Fruit fly (Drosophila melanogaster) whole organism, embryonic: ENCODE data around the gene Myo95E.

ENCODE experiments used
- Asciz ChIP-seq: fragments of 200-800 bp; sonication (Bioruptor generic); optimal IDR thresholded peaks from 2 replicates; lab custom pipeline; 2017; ENCODE audit warnings: missing biosample characterization, mild to moderate bottlenecking, missing genetic modification characterization, missing genetic modification reagents
- B-H2 ChIP-seq: fragments of 200-800 bp; sonication (Bioruptor generic); optimal IDR thresholded peaks from 2 replicates; lab custom pipeline; 2018; ENCODE audit warnings: missing biosample characterization, mild to moderate bottlenecking, missing genetic modification characterization
- CG1024 ChIP-seq: fragments of 200-800 bp; sonication (Bioruptor generic); IDR thresholded peaks from 2 replicates; pipeline ENCODE4 v1.3.6; 2022; ENCODE audit warnings: missing biosample characterization, missing genetic modification characterization
- CG10979 ChIP-seq: fragments of 200-800 bp; sonication (Bioruptor generic); optimal IDR thresholded peaks from 2 replicates; lab custom pipeline; 2018; ENCODE audit warnings: missing biosample characterization, mild to moderate bottlenecking, missing genetic modification characterization, moderate library complexity
- CG17385 ChIP-seq: fragments of 200-800 bp; sonication (Bioruptor generic); optimal IDR thresholded peaks from 3 replicates; lab custom pipeline; 2018; ENCODE audit warnings: missing biosample characterization, mild to moderate bottlenecking, missing genetic modification characterization
- CG18262 ChIP-seq: fragments of 200-800 bp; optimal IDR thresholded peaks from 3 replicates; lab custom pipeline; 2019; ENCODE audit warnings: missing biosample characterization, mild to moderate bottlenecking, missing genetic modification characterization, moderate library complexity
- CG18619 ChIP-seq: fragments of 200-800 bp; sonication (Bioruptor generic); optimal IDR thresholded peaks from 3 replicates; lab custom pipeline; 2017; ENCODE audit warnings: missing biosample characterization, mild to moderate bottlenecking, missing genetic modification characterization
- CG2202 ChIP-seq: fragments of 200-800 bp; sonication (Bioruptor generic); optimal IDR thresholded peaks from 2 replicates; lab custom pipeline; 2018; ENCODE audit warnings: missing biosample characterization, mild to moderate bottlenecking, missing genetic modification characterization
- CG3065 ChIP-seq: fragments of 200-800 bp; sonication (Bioruptor generic); optimal IDR thresholded peaks from 2 replicates; lab custom pipeline; 2016; ENCODE audit warnings: missing biosample characterization, missing genetic modification characterization
- CG31224 ChIP-seq: fragments of 200-800 bp; sonication (Bioruptor generic); IDR thresholded peaks from 2 replicates; pipeline ENCODE4 v1.3.6; 2022; ENCODE audit warnings: missing biosample characterization, missing genetic modification characterization
- CG32532 ChIP-seq: fragments of 200-800 bp; sonication (Bioruptor generic); IDR thresholded peaks from 2 replicates; pipeline ENCODE4 v1.3.6; 2022; ENCODE audit warnings: missing biosample characterization, missing genetic modification characterization
- CG34224 ChIP-seq: fragments of 200-800 bp; sonication (Bioruptor generic); IDR thresholded peaks from 3 replicates; pipeline ENCODE4 v1.3.6; 2022; ENCODE audit warnings: missing biosample characterization, missing genetic modification characterization; ENCODE audit not compliant: partially characterized antibody
- CG4328 ChIP-seq: fragments of 200-800 bp; sonication (Bioruptor generic); optimal IDR thresholded peaks from 3 replicates; lab custom pipeline; 2017; ENCODE audit warnings: missing biosample characterization, missing genetic modification reagents, missing genetic modification characterization
- CG4730 ChIP-seq: fragments of 200-800 bp; sonication (Bioruptor generic); IDR thresholded peaks from 2 replicates; pipeline ENCODE4 v1.3.6; 2022; ENCODE audit warnings: missing biosample characterization, missing genetic modification characterization
- CG6175 ChIP-seq: fragments of 200-800 bp; sonication (Bioruptor generic); IDR thresholded peaks from 3 replicates; pipeline ENCODE4 v1.3.6; 2022; ENCODE audit warnings: missing biosample characterization, missing genetic modification characterization
- CG6813 ChIP-seq: fragments of 200-800 bp; sonication (Bioruptor generic); optimal IDR thresholded peaks from 2 replicates; lab custom pipeline; 2017; ENCODE audit warnings: missing biosample characterization, missing genetic modification characterization, mild to moderate bottlenecking, moderate library complexity, missing genetic modification reagents
- CG7987 ChIP-seq: fragments of 200-800 bp; sonication (Bioruptor generic); optimal IDR thresholded peaks from 2 replicates; lab custom pipeline; 2018; ENCODE audit warnings: missing biosample characterization, mild to moderate bottlenecking, missing genetic modification characterization, moderate library complexity
- CG8388 ChIP-seq: fragments of 200-800 bp; sonication (Bioruptor generic); optimal IDR thresholded peaks from 2 replicates; lab custom pipeline; 2019; ENCODE audit warnings: missing biosample characterization, mild to moderate bottlenecking, missing genetic modification characterization, moderate library complexity
- CG8944 ChIP-seq: fragments of 200-800 bp; sonication (Bioruptor generic); optimal IDR thresholded peaks from 3 replicates; lab custom pipeline; 2016; ENCODE audit warnings: missing biosample characterization, missing genetic modification characterization
- CG9215 ChIP-seq: fragments of 200-800 bp; sonication (Bioruptor generic); IDR thresholded peaks from 2 replicates; pipeline ENCODE4 v1.3.6; 2022; ENCODE audit warnings: missing biosample characterization, missing genetic modification characterization
- CG9932 ChIP-seq: fragments of 200-800 bp; sonication (Bioruptor generic); IDR thresholded peaks from 2 replicates; pipeline ENCODE4 v1.3.6; 2022; ENCODE audit warnings: missing biosample characterization, missing genetic modification characterization
- CHES-1-like ChIP-seq: fragments of 200-800 bp; sonication (Bioruptor generic); optimal IDR thresholded peaks from 2 replicates; lab custom pipeline; 2016; ENCODE audit warnings: missing biosample characterization, missing genetic modification characterization
- Ets65A ChIP-seq: fragments of 200-800 bp; sonication (Bioruptor generic); peaks from one replicate; lab custom pipeline; 2016; ENCODE audit warnings: missing biosample characterization, missing genetic modification characterization
- HLH4C ChIP-seq: fragments of 200-800 bp; sonication (Bioruptor generic); IDR thresholded peaks from 3 replicates; pipeline ENCODE4 v1.3.6; 2022; ENCODE audit warnings: missing biosample characterization, missing genetic modification characterization; ENCODE audit not compliant: partially characterized antibody
- Hr39 ChIP-seq: fragments of >200 bp; optimal IDR thresholded peaks from 2 replicates; lab custom pipeline; 2017
- Lim3 ChIP-seq: fragments of 200-800 bp; sonication (Bioruptor generic); IDR thresholded peaks from 2 replicates; pipeline ENCODE4 v1.3.6; 2022; ENCODE audit warnings: missing biosample characterization, missing genetic modification characterization
- Med ChIP-seq: fragments of 200-800 bp; sonication (Bioruptor generic); peaks from one replicate; lab custom pipeline; 2016; ENCODE audit warnings: missing biosample characterization, missing genetic modification characterization, mild to moderate bottlenecking, inconsistent platforms, moderate library complexity
- Mrtf ChIP-seq: fragments of 200-800 bp; sonication (Bioruptor generic); IDR thresholded peaks from 3 replicates; pipeline ENCODE4 v1.3.6; 2022; ENCODE audit warnings: missing biosample characterization, missing genetic modification characterization
- Opbp ChIP-seq: fragments of 200-800 bp; sonication (Bioruptor generic); IDR thresholded peaks from 3 replicates; pipeline ENCODE4 v1.3.6; 2022; ENCODE audit warnings: missing biosample characterization, missing genetic modification characterization; ENCODE audit not compliant: partially characterized antibody
- Scr ChIP-seq: fragments of 200-800 bp; sonication (Bioruptor generic); IDR thresholded peaks from 2 replicates; pipeline ENCODE4 v1.3.6; 2022; ENCODE audit warnings: missing biosample characterization, missing genetic modification characterization; ENCODE audit not compliant: partially characterized antibody
- Sry-δ ChIP-seq: fragments of 200-800 bp; sonication (Bioruptor generic); optimal IDR thresholded peaks from 2 replicates; lab custom pipeline; 2016; ENCODE audit warnings: missing biosample characterization, missing genetic modification characterization
- cas ChIP-seq: fragments of 200-800 bp; sonication (Bioruptor generic); IDR thresholded peaks from 2 replicates; pipeline ENCODE4 v1.3.6; 2022; ENCODE audit warnings: missing biosample characterization, missing genetic modification characterization
- dan ChIP-seq: fragments of 200-800 bp; sonication (Bioruptor generic); IDR thresholded peaks from 2 replicates; pipeline ENCODE4 v1.3.6; 2022; ENCODE audit warnings: missing biosample characterization, missing genetic modification characterization
- danr ChIP-seq: fragments of 200-800 bp; sonication (Bioruptor generic); IDR thresholded peaks from 2 replicates; pipeline ENCODE4 v1.3.6; 2022; ENCODE audit warnings: missing biosample characterization, missing genetic modification characterization
- dimm ChIP-seq: fragments of 200-800 bp; sonication (Bioruptor generic); IDR thresholded peaks from 2 replicates; pipeline ENCODE4 v1.3.6; 2022; ENCODE audit warnings: missing biosample characterization, missing genetic modification characterization
- dpn ChIP-seq, 2 experiments: fragments of 200-800 bp; sonication (Bioruptor generic); optimal IDR thresholded peaks; 3 replicates each; lab custom pipeline; 2016; ENCODE audit warnings: missing biosample characterization in 2 of 2, missing genetic modification characterization in 2 of 2
- en ChIP-seq: fragments of 200-800 bp; sonication (Bioruptor generic); optimal IDR thresholded peaks from 2 replicates; lab custom pipeline; 2016; ENCODE audit warnings: missing biosample characterization, missing genetic modification characterization
- eve ChIP-seq, 2 experiments: fragments of >200 bp; optimal IDR thresholded peaks; 2 replicates each; lab custom pipeline; 2017; ENCODE audit warnings: missing biosample characterization in 2 of 2, missing genetic modification characterization in 2 of 2
- nom ChIP-seq: fragments of 200-800 bp; sonication (Bioruptor generic); optimal IDR thresholded peaks from 2 replicates; lab custom pipeline; 2017; ENCODE audit warnings: missing biosample characterization, missing genetic modification characterization, mild to moderate bottlenecking, moderate library complexity, missing genetic modification reagents
- oc ChIP-seq: fragments of 200-800 bp; sonication (Bioruptor generic); optimal IDR thresholded peaks from 2 replicates; lab custom pipeline; 2018; ENCODE audit warnings: missing biosample characterization, mild to moderate bottlenecking, missing genetic modification characterization, moderate library complexity
- odd ChIP-seq: fragments of 200-800 bp; sonication (Bioruptor generic); optimal IDR thresholded peaks from 2 replicates; lab custom pipeline; 2017; ENCODE audit warnings: missing biosample characterization, mild to moderate bottlenecking, missing genetic modification characterization
- pho ChIP-seq: fragments of 200-800 bp; sonication (Bioruptor generic); optimal IDR thresholded peaks from 2 replicates; lab custom pipeline; 2016; ENCODE audit warnings: missing biosample characterization, missing genetic modification characterization
- pnt ChIP-seq: fragments of 200-800 bp; sonication (Bioruptor generic); optimal IDR thresholded peaks from 3 replicates; lab custom pipeline; 2016; ENCODE audit warnings: missing biosample characterization, missing genetic modification characterization
- sd ChIP-seq: fragments of 200-800 bp; sonication (Bioruptor generic); optimal IDR thresholded peaks from 3 replicates; lab custom pipeline; 2018; ENCODE audit warnings: missing biosample characterization, mild to moderate bottlenecking, missing genetic modification characterization, moderate library complexity
- sens-2 ChIP-seq: fragments of 200-800 bp; sonication (Bioruptor generic); IDR thresholded peaks from 2 replicates; pipeline ENCODE4 v1.3.6; 2022; ENCODE audit warnings: missing biosample characterization, missing genetic modification characterization
- stc ChIP-seq: fragments of 200-800 bp; sonication (Bioruptor generic); IDR thresholded peaks from 2 replicates; pipeline ENCODE4 v1.3.6; 2022; ENCODE audit warnings: missing biosample characterization, missing genetic modification characterization
- stwl ChIP-seq: fragments of 200-800 bp; sonication (Bioruptor generic); optimal IDR thresholded peaks from 3 replicates; lab custom pipeline; 2018; ENCODE audit warnings: missing biosample characterization, mild to moderate bottlenecking, missing genetic modification characterization, moderate library complexity
- tup ChIP-seq: fragments of 200-800 bp; sonication (Bioruptor generic); optimal IDR thresholded peaks from 2 replicates; lab custom pipeline; 2016; ENCODE audit warnings: missing biosample characterization, mild to moderate bottlenecking, missing genetic modification characterization, moderate library complexity
- vfl ChIP-seq: fragments of 200-800 bp; sonication (Bioruptor generic); optimal IDR thresholded peaks from 2 replicates; lab custom pipeline; 2016; ENCODE audit warnings: missing biosample characterization, missing genetic modification characterization

Myo95E gene

DNA sequence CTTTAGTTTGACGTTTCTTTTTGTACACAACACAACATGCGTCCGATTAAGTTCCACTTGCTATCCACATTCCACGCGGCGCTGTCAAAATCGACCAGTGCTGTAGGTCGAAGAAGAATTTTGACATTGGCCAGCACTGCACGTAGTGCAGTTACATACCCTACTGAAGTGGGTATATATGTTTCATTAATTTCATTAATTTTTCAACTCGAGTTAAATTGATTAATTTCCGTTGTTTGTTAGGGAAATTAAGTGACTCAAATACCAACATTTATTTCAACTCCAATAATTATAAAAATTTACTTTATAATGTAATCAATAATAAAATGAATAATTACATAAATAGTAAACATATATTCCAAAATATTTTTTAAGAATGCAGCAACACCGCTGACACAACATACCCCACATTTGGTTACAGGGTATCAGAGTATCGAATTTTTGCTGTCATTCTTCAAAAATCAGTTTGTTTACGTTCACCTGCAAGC is 52.4 kb downstream of the Myo95E start, which contains the start of the genes eIF4EHP and CG18428 (continued):
- TF ChIP-seq sens-2 (GFP tag; lab: Robert Waterston, UW) (peak; percentile 95), Mrtf (GFP tag; lab: Robert Waterston, UW) (no peak; the same call in 1 of the 3 replicates), CG4730 (no peak), CG32532 (GFP tag; lab: Robert Waterston, UW) (no peak), dimm (no peak), CG8944 (GFP tag; lab: Kevin White, UChicago) (peak; percentile 83), CG4328 (GFP tag; lab: Kevin White, UChicago) (peak; percentile 99), CG6175 (GFP tag; lab: Robert Waterston, UW) (no peak; the same call in none of the 3 replicates), CG9215 (GFP tag; lab: Robert Waterston, UW) (no peak), odd (GFP tag; lab: Kevin White, UChicago) (peak; percentile 99), CG18619 (GFP tag; lab: Kevin White, UChicago) (peak; percentile 99), CG9932 (GFP tag; lab: Robert Waterston, UW) (no peak), CG17385 (GFP tag; lab: Kevin White, UChicago) (peak; percentile 99), Asciz (GFP tag; lab: Kevin White, UChicago) (peak; percentile 99), CG18262 (peak; percentile 99), vfl (GFP tag; lab: Kevin White, UChicago) (peak; percentile 91), CG6813 (GFP tag; lab: Kevin White, UChicago) (peak; percentile 99), oc (tag; lab: Kevin White, UChicago) (peak; percentile 99), CG1024 (GFP tag; lab: Robert Waterston, UW) (peak; percentile 91; the same call in 1 of the 2 replicates), Sry-δ (GFP tag; lab: Kevin White, UChicago) (peak; percentile 47), CG8388 (peak; percentile 98), nom (GFP tag; lab: Kevin White, UChicago) (peak; percentile 99), pho (GFP tag; lab: Kevin White, UChicago) (peak; percentile 88), CG7987 (GFP tag; lab: Kevin White, UChicago) (peak; percentile 97), HLH4C (GFP tag; lab: Robert Waterston, UW) (no peak), CG10979 (tag; lab: Kevin White, UChicago) (peak; percentile 99), CHES-1-like (GFP tag; lab: Kevin White, UChicago) (peak; percentile 87), pnt (peak; percentile 71), CG34224 (GFP tag; lab: Robert Waterston, UW) (no peak), CG2202 (tag; lab: Kevin White, UChicago) (peak; percentile 99), CG31224 (GFP tag; lab: Robert Waterston, UW) (no peak), B-H2 (peak; percentile 100), dpn (GFP tag; optimal IDR thresholded peaks at IDR 0.05; lab: Kevin White, UChicago) (peak; percentile 90 to 99), Ets65A (peak; percentile 98), stwl (tag; lab: Kevin White, UChicago) (peak; percentile 88), tup (GFP tag; lab: Kevin White, UChicago) (peak; percentile 93), sd (tag; lab: Kevin White, UChicago) (peak; percentile 99)
- TF ChIP-seq, all 482 proteins: peak for 333

DNA sequence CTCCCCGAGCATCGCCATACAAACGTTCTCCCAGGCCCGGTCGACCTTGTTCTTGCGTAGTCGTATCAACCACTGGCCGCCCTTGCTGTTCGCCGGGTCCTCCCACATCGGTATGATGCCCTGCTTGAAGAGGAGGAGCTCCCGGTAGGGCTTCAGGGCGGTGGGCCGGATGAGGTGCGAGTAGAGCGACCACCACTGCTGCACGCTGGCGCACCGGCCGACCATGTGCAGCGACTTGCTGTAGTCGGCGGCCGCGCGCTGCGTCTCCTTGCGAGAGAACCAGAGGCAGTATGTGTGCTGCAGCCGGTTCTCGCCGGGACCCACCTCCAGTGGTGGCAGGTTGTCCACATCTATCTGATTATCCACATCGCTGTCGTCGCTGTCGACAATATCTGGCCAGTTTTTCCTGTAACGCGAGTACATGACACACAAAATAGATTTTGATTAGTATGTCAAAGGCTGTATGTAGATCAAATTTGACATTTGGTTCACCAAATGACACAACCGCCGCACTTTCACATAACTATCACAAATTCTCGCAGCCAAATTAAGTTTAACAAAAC is 54.3 kb downstream of the Myo95E start, which contains the start of gene CG10694:
Gene CG10694, plus strand, starts transcription at position 513 of the 563 bp plus-strand sequence.
- TF ChIP-seq dan (GFP tag; lab: Robert Waterston, UW) = no peak
- no peak for TF ChIP-seq stc (GFP tag; lab: Robert Waterston, UW)
- no peak for TF ChIP-seq danr (GFP tag; lab: Robert Waterston, UW)
- no peak for TF ChIP-seq cas (GFP tag; lab: Robert Waterston, UW)
- no peak for TF ChIP-seq Hr39
- TF ChIP-seq Scr (GFP tag; lab: Robert Waterston, UW) = no peak
- TF ChIP-seq Ets65A = peak; percentile 87
- TF ChIP-seq Med (GFP tag; lab: Kevin White, UChicago) = peak; percentile 63
- TF ChIP-seq CG3065 (GFP tag; lab: Kevin White, UChicago) = no peak
- TF ChIP-seq en (GFP tag; lab: Kevin White, UChicago) = no peak
- no peak for TF ChIP-seq eve (GFP tag; optimal IDR thresholded peaks at IDR 0.05; lab: Kevin White, UChicago)
- no peak for TF ChIP-seq Opbp (GFP tag; lab: Robert Waterston, UW)
- no peak for TF ChIP-seq Lim3 (GFP tag; lab: Robert Waterston, UW)
